Fruit fly (Drosophila melanogaster) whole organism, adult: ENCODE measurements around the gene CG34263.

Source experiments
- CG11617 ChIP-seq: fragments of 200-800 bp; sonication (Bioruptor generic); optimal IDR thresholded peaks from 2 replicates; lab custom pipeline; 2017; ENCODE audit warnings: mild to moderate bottlenecking, missing biosample characterization, missing genetic modification reagents, missing genetic modification characterization
- CG12768 ChIP-seq: fragments of 200-800 bp; sonication (Bioruptor generic); optimal IDR thresholded peaks from 2 replicates; lab custom pipeline; 2017; ENCODE audit warnings: missing biosample characterization, missing genetic modification characterization, mild to moderate bottlenecking, moderate library complexity, missing genetic modification reagents
- CG14711 ChIP-seq: fragments of 200-800 bp; sonication (Bioruptor generic); optimal IDR thresholded peaks from 2 replicates; lab custom pipeline; 2018; ENCODE audit warnings: missing biosample characterization, mild to moderate bottlenecking, missing genetic modification characterization, moderate library complexity
- CG1620 ChIP-seq: fragments of 200-800 bp; sonication (Bioruptor generic); optimal IDR thresholded peaks from 2 replicates; lab custom pipeline; 2016; ENCODE audit warnings: missing biosample characterization, missing genetic modification characterization
- CG33017 ChIP-seq: fragments of 200-800 bp; sonication (Bioruptor generic); optimal IDR thresholded peaks from 2 replicates; lab custom pipeline; 2018; ENCODE audit warnings: missing biosample characterization, mild to moderate bottlenecking, missing genetic modification characterization, moderate library complexity
- CG5204 ChIP-seq: fragments of 200-800 bp; sonication (Bioruptor generic); optimal IDR thresholded peaks from 2 replicates; lab custom pipeline; 2016; ENCODE audit warnings: missing biosample characterization, missing genetic modification characterization
- CG7045 ChIP-seq: fragments of 200-800 bp; sonication (Bioruptor generic); optimal IDR thresholded peaks from 2 replicates; lab custom pipeline; 2017; ENCODE audit warnings: missing biosample characterization, mild to moderate bottlenecking, missing genetic modification characterization
- CG7101 ChIP-seq: fragments of 200-800 bp; sonication (Bioruptor generic); optimal IDR thresholded peaks from 2 replicates; lab custom pipeline; 2018; ENCODE audit warnings: missing biosample characterization, mild to moderate bottlenecking, missing genetic modification characterization, moderate library complexity
- Clk ChIP-seq: fragments of 200-800 bp; sonication (Bioruptor generic); optimal IDR thresholded peaks from 2 replicates; lab custom pipeline; 2017; ENCODE audit warnings: missing biosample characterization, missing genetic modification characterization
- Crg-1 ChIP-seq: fragments of 200-800 bp; sonication (Bioruptor generic); optimal IDR thresholded peaks from 2 replicates; lab custom pipeline; 2016; ENCODE audit warnings: missing biosample characterization, missing genetic modification characterization
- Hr96 ChIP-seq: fragments of 200-800 bp; sonication (Bioruptor generic); optimal IDR thresholded peaks from 2 replicates; lab custom pipeline; 2016; ENCODE audit warnings: missing biosample characterization, missing genetic modification characterization
- Mnt ChIP-seq: fragments of 200-800 bp; sonication (Bioruptor generic); optimal IDR thresholded peaks from 2 replicates; lab custom pipeline; 2016; ENCODE audit warnings: missing biosample characterization, mild to moderate bottlenecking, missing genetic modification characterization
- bab1 ChIP-seq: fragments of 200-800 bp; sonication (Bioruptor generic); optimal IDR thresholded peaks from 3 replicates; lab custom pipeline; 2019; ENCODE audit warnings: missing biosample characterization, mild to moderate bottlenecking, missing genetic modification characterization, moderate library complexity
- cic ChIP-seq: fragments of 200-800 bp; sonication (Bioruptor generic); optimal IDR thresholded peaks from 2 replicates; lab custom pipeline; 2017; ENCODE audit warnings: missing biosample characterization, mild to moderate bottlenecking, missing genetic modification characterization, moderate library complexity
- cnc ChIP-seq, 2 experiments: fragments of >200 bp; optimal IDR thresholded peaks; 2 replicates each; lab custom pipeline; 2017
- kay ChIP-seq: fragments of 200-800 bp; sonication (Bioruptor generic); peaks from one replicate; lab custom pipeline; 2016; ENCODE audit warnings: missing biosample characterization, missing genetic modification characterization, borderline replicate concordance
- ovo ChIP-seq: fragments of 200-800 bp; sonication (Bioruptor generic); optimal IDR thresholded peaks from 2 replicates; lab custom pipeline; 2016; ENCODE audit warnings: missing biosample characterization, missing genetic modification characterization
- pad ChIP-seq: fragments of 200-800 bp; sonication (Bioruptor generic); optimal IDR thresholded peaks from 3 replicates; lab custom pipeline; 2017; ENCODE audit warnings: missing biosample characterization, missing genetic modification characterization, mild to moderate bottlenecking, moderate library complexity, missing genetic modification reagents
- tj ChIP-seq: fragments of 200-800 bp; sonication (Bioruptor generic); optimal IDR thresholded peaks from 3 replicates; lab custom pipeline; 2017; ENCODE audit warnings: missing biosample characterization, mild to moderate bottlenecking, missing genetic modification characterization, moderate library complexity
- toe ChIP-seq: fragments of 200-800 bp; sonication (Bioruptor generic); optimal IDR thresholded peaks from 2 replicates; lab custom pipeline; 2016; ENCODE audit warnings: missing biosample characterization, missing genetic modification characterization

The CG34263 gene

DNA sequence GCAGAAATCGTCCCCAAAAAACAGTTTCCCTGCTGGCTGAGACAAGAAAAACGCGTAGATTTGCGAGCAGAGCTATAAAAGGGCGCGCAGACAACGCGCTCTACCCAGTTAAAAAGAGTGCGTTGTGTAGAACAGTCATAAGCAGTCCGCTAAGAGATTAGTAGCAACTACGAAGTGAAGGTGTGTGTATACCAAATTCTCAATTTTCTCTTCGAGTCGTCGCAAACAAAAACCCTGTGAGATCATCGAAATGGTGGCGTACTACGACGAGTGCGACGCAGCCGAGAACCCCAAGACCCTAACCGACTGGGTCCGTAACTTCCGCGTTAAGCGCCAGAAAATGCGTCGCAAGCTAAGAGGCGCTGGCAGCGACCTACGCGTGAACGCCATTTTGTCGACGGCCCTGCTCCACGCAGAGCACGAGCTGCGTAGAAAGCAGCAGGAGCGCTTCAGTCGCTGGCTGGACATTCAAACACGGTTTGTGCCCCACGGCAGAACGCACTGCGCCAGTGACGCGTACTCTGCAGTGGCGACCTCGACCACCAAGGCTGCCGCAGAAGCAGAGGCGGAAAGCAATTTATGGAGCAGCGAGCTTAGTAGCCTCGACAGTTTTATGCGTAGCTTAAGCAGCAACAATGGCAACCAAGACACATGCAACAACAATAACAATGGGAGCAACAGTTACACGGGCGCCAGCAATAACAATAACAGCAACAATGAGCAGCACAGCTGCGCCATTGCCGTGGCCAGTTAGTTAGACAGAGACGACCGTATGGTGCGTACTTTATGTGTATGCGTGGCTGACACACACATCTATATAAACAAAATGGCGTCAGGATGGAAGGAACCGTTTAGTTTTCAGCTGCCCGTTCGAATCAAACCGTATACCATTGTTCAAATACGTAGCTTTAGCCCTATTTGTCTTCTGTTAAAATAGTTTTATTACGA is 41.4 kb downstream of the CG34263 start:
- TF ChIP-seq CG1620 (GFP tag; lab: Kevin White, UChicago) (peak; percentile 55), Crg-1 (no peak), Mnt (peak; percentile 44), Hr96 (GFP tag; lab: Kevin White, UChicago) (no peak), bab1 (GFP tag; lab: Kevin White, UChicago) (no peak), pad (GFP tag; lab: Kevin White, UChicago) (no peak), CG33017 (tag; lab: Kevin White, UChicago) (no peak), cic (peak; percentile 21), ovo (GFP tag; lab: Kevin White, UChicago) (peak; percentile 95), CG12768 (peak; percentile 12), CG11617 (peak; percentile 25), CG5204 (GFP tag; lab: Kevin White, UChicago) (no peak), CG14711 (tag; lab: Kevin White, UChicago) (no peak), CG7045 (GFP tag; lab: Kevin White, UChicago) (peak; percentile 6), cnc (optimal IDR thresholded peaks at IDR 0.05; lab: Kevin White, UChicago) (no peak), kay (GFP tag; lab: Kevin White, UChicago) (no peak), toe (GFP tag; lab: Kevin White, UChicago) (no peak), tj (GFP tag; lab: Kevin White, UChicago) (peak; percentile 16), Clk (no peak), CG7101 (tag; lab: Kevin White, UChicago) (no peak)

DNA sequence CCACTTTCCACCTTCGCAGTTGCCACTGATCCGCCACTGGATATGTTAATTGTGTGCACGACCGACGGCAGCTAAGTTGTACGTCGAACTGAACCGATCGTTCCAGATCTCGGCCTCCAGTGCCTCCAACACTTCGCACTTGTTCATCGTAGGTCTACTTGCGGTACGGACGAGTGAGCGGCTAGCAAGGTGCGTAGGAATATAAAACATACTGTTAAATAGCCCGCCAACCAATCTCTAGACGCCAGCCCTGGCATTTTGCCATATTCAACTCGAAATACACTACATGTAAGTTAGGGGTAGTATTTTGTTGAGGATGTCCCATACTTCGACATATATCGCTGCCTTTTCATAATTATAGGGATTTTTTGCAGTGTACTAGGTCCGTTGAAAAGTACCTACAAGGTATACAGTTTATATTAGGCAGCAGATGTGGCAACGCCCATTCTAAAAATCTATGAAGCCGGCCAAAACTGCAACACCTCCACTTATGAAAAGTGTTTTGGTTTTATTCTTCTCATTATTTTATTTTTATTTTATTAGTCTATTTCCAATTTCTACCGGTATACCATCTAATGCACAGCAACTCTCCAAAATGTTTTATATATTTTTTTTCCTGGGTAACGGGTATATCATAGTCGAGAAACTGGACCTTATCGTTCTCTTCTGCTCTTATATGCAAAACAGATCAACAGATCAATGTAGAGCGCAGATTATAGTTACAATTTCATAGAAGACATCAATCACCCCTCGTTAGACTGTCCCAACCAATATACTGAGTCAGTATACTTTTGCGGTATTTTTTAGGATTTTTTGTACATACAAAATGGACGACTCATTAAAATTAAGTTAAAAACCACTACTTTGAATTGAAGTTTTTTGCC is 42.4 kb downstream of the CG34263 start, which contains the start of the genes pyx and CG33229:
pyx (minus strand) TSS at position 51 of the 884 bp plus-strand sequence.
CG33229 (plus strand) TSS at position 834 of the 884 bp plus-strand sequence.
- TF ChIP-seq Mnt, result peak; percentile 52
- no peak for TF ChIP-seq cnc (optimal IDR thresholded peaks at IDR 0.05; lab: Kevin White, UChicago)
- TF ChIP-seq CG5204 (GFP tag; lab: Kevin White, UChicago), result no peak
- TF ChIP-seq CG7045 (GFP tag; lab: Kevin White, UChicago), result peak; percentile 80
- TF ChIP-seq CG14711 (tag; lab: Kevin White, UChicago), result peak; percentile 18
- peak; percentile 72 for TF ChIP-seq bab1 (GFP tag; lab: Kevin White, UChicago)
- TF ChIP-seq Crg-1, result peak; percentile 73
- TF ChIP-seq tj (GFP tag; lab: Kevin White, UChicago), result peak; percentile 58
- no peak for TF ChIP-seq cic
- TF ChIP-seq kay (GFP tag; lab: Kevin White, UChicago), result no peak
- peak; percentile 79 for TF ChIP-seq ovo (GFP tag; lab: Kevin White, UChicago)
- TF ChIP-seq toe (GFP tag; lab: Kevin White, UChicago), result peak; percentile 91
- TF ChIP-seq CG11617, result peak; percentile 79
- TF ChIP-seq CG7101 (tag; lab: Kevin White, UChicago), result peak; percentile 74
- peak; percentile 75 for TF ChIP-seq CG1620 (GFP tag; lab: Kevin White, UChicago)
- peak; percentile 40 for TF ChIP-seq Clk
- peak; percentile 86 for TF ChIP-seq CG12768
- TF ChIP-seq CG33017 (tag; lab: Kevin White, UChicago), result peak; percentile 63
- TF ChIP-seq Hr96 (GFP tag; lab: Kevin White, UChicago), result peak; percentile 84
- peak; percentile 64 for TF ChIP-seq pad (GFP tag; lab: Kevin White, UChicago)

dm6 chr3L:217480-218118 is 48.1 kb downstream of the CG34263 start, which contains the start of gene CG13877:
Gene CG13877, plus strand, starts transcription at chr3L:218068.
- TF ChIP-seq cic, result peak; percentile 88
- TF ChIP-seq ovo (GFP tag; lab: Kevin White, UChicago), result no peak

DNA sequence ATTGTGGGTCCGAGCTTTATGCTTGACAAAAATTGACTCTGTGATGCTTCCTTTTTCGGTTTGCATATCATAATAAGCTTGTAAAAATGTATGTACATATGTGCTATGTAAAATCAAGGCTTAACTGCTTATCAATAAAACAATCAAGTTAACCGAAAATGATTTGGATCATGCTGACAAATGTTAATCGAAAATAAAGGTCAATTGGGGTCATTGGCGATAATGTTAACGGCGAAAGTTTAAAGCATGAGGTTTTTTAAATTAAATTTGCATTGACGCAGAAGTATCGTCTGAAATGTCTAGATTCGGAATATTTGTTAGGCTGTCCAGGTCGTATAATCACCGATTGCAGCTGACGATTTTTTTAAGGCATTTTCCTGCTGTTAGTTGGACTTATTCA is 49.4 kb downstream of the CG34263 start, which contains the start of gene Kaz1-ORFB:
Kaz1-ORFB (plus strand) TSS at position 301 of the 400 bp plus-strand sequence.
- TF ChIP-seq CG7101 (tag; lab: Kevin White, UChicago), result no peak
